Fruit fly (Drosophila melanogaster) whole organism, embryonic: ENCODE results near the gene Dpm2.

Source experiments
- Atf-2 ChIP-seq: fragments of 200-800 bp; sonication (Bioruptor generic); optimal IDR thresholded peaks from 2 replicates; lab custom pipeline; 2016; ENCODE audit warnings: missing biosample characterization, missing genetic modification characterization
- Atf6 ChIP-seq: fragments of 200-800 bp; sonication (Bioruptor generic); IDR thresholded peaks from 2 replicates; pipeline ENCODE4 v1.3.6; 2022; ENCODE audit warnings: missing biosample characterization, missing genetic modification characterization
- CG10321 ChIP-seq: fragments of 200-800 bp; sonication (Bioruptor generic); IDR thresholded peaks from 2 replicates; pipeline ENCODE4 v1.3.6; 2022; ENCODE audit warnings: missing biosample characterization, missing genetic modification characterization
- CG12071 ChIP-seq: fragments of 200-800 bp; sonication (Bioruptor generic); optimal IDR thresholded peaks from 3 replicates; lab custom pipeline; 2018; ENCODE audit warnings: missing biosample characterization, mild to moderate bottlenecking, missing genetic modification characterization
- CG12299 ChIP-seq: fragments of 200-800 bp; sonication (Bioruptor generic); optimal IDR thresholded peaks from 2 replicates; lab custom pipeline; 2018; ENCODE audit warnings: missing biosample characterization, mild to moderate bottlenecking, missing genetic modification characterization
- CG13296 ChIP-seq: fragments of 200-800 bp; sonication (Bioruptor generic); optimal IDR thresholded peaks from 3 replicates; lab custom pipeline; 2018; ENCODE audit warnings: missing biosample characterization, mild to moderate bottlenecking, missing genetic modification characterization
- CG13624 ChIP-seq: fragments of 200-800 bp; sonication (Bioruptor generic); optimal IDR thresholded peaks from 2 replicates; lab custom pipeline; 2016; ENCODE audit warnings: missing biosample characterization, missing genetic modification characterization
- CG14667 ChIP-seq: fragments of 200-800 bp; sonication (Bioruptor generic); IDR thresholded peaks from 2 replicates; pipeline ENCODE4 v1.3.6; 2022; ENCODE audit warnings: missing biosample characterization, missing genetic modification characterization
- CG15011 ChIP-seq: fragments of 200-800 bp; sonication (Bioruptor generic); optimal IDR thresholded peaks from 3 replicates; lab custom pipeline; 2018; ENCODE audit warnings: missing biosample characterization, mild to moderate bottlenecking, missing genetic modification characterization
- CG15601 ChIP-seq: fragments of 200-800 bp; sonication (Bioruptor generic); optimal IDR thresholded peaks from 3 replicates; lab custom pipeline; 2019; ENCODE audit warnings: missing biosample characterization, mild to moderate bottlenecking, missing genetic modification characterization, moderate library complexity
- CG1603 ChIP-seq: fragments of 200-800 bp; sonication (Bioruptor generic); optimal IDR thresholded peaks from 2 replicates; lab custom pipeline; 2019; ENCODE audit warnings: missing biosample characterization, mild to moderate bottlenecking, missing genetic modification characterization, moderate library complexity
- CG16863 ChIP-seq: fragments of 200-800 bp; sonication (Bioruptor generic); optimal IDR thresholded peaks from 3 replicates; lab custom pipeline; 2016; ENCODE audit warnings: missing biosample characterization, missing genetic modification characterization
- CG17186 ChIP-seq: fragments of 200-800 bp; sonication (Bioruptor generic); optimal IDR thresholded peaks from 3 replicates; lab custom pipeline; 2017; ENCODE audit warnings: missing biosample characterization, missing genetic modification reagents, missing genetic modification characterization
- CG2129 ChIP-seq: fragments of 200-800 bp; sonication (Bioruptor generic); IDR thresholded peaks from 2 replicates; pipeline ENCODE4 v1.3.6; 2022; ENCODE audit warnings: missing biosample characterization, missing genetic modification characterization; ENCODE audit not compliant: partially characterized antibody
- CG2678 ChIP-seq: fragments of 200-800 bp; sonication (Bioruptor generic); optimal IDR thresholded peaks from 3 replicates; lab custom pipeline; 2019; ENCODE audit warnings: missing biosample characterization, mild to moderate bottlenecking, missing genetic modification characterization, moderate library complexity
- CG3281 ChIP-seq: fragments of 200-800 bp; sonication (Bioruptor generic); optimal IDR thresholded peaks from 3 replicates; lab custom pipeline; 2017; ENCODE audit warnings: missing biosample characterization, mild to moderate bottlenecking, missing genetic modification characterization
- CG7745 ChIP-seq: fragments of 200-800 bp; sonication (Bioruptor generic); optimal IDR thresholded peaks from 2 replicates; lab custom pipeline; 2018; ENCODE audit warnings: missing biosample characterization, mild to moderate bottlenecking, missing genetic modification characterization, moderate library complexity
- CG7987 ChIP-seq: fragments of 200-800 bp; sonication (Bioruptor generic); optimal IDR thresholded peaks from 2 replicates; lab custom pipeline; 2018; ENCODE audit warnings: missing biosample characterization, mild to moderate bottlenecking, missing genetic modification characterization, moderate library complexity
- CG9609 ChIP-seq: fragments of 200-800 bp; sonication (Bioruptor generic); optimal IDR thresholded peaks from 3 replicates; lab custom pipeline; 2016; ENCODE audit warnings: missing biosample characterization, missing genetic modification characterization
- D19A ChIP-seq: fragments of 200-800 bp; optimal IDR thresholded peaks from 3 replicates; lab custom pipeline; 2019; ENCODE audit warnings: missing biosample characterization, mild to moderate bottlenecking, missing genetic modification characterization, moderate library complexity
- Dref ChIP-seq: fragments of 200-800 bp; sonication (Bioruptor generic); IDR thresholded peaks from 2 replicates; pipeline ENCODE4 v1.3.6; 2022; ENCODE audit warnings: missing biosample characterization, missing genetic modification characterization
- Max ChIP-seq: fragments of 200-800 bp; sonication (Bioruptor generic); optimal IDR thresholded peaks from 2 replicates; lab custom pipeline; 2016; ENCODE audit warnings: missing biosample characterization, mild to moderate bottlenecking, missing genetic modification characterization
- Neu2 ChIP-seq: fragments of 200-800 bp; sonication (Bioruptor generic); optimal IDR thresholded peaks from 3 replicates; lab custom pipeline; 2016; ENCODE audit warnings: missing biosample characterization, missing genetic modification characterization, borderline replicate concordance
- Taf1 ChIP-seq: fragments of 200-800 bp; sonication (Bioruptor generic); IDR thresholded peaks from 2 replicates; pipeline ENCODE4 v1.3.6; 2022; ENCODE audit warnings: missing biosample characterization, missing genetic modification characterization
- YL-1 ChIP-seq: fragments of 200-800 bp; sonication (Bioruptor generic); optimal IDR thresholded peaks from 3 replicates; lab custom pipeline; 2017; ENCODE audit warnings: missing biosample characterization, mild to moderate bottlenecking, missing genetic modification characterization
- amos ChIP-seq: fragments of 200-800 bp; sonication (Bioruptor generic); IDR thresholded peaks from 2 replicates; pipeline ENCODE4 v1.3.6; 2022; ENCODE audit warnings: missing biosample characterization, missing genetic modification characterization; ENCODE audit not compliant: partially characterized antibody
- bigmax ChIP-seq: fragments of 200-800 bp; sonication (Bioruptor generic); optimal IDR thresholded peaks from 2 replicates; lab custom pipeline; 2018; ENCODE audit warnings: missing biosample characterization, mild to moderate bottlenecking, missing genetic modification characterization
- cas ChIP-seq: fragments of 200-800 bp; sonication (Bioruptor generic); IDR thresholded peaks from 2 replicates; pipeline ENCODE4 v1.3.6; 2022; ENCODE audit warnings: missing biosample characterization, missing genetic modification characterization
- da ChIP-seq: fragments of 200-800 bp; sonication (Bioruptor generic); optimal IDR thresholded peaks from 2 replicates; lab custom pipeline; 2016; ENCODE audit warnings: missing biosample characterization, missing genetic modification characterization
- dmrt11E ChIP-seq: fragments of 200-800 bp; sonication (Bioruptor generic); optimal IDR thresholded peaks from 3 replicates; lab custom pipeline; 2018; ENCODE audit warnings: missing biosample characterization, mild to moderate bottlenecking, missing genetic modification characterization, moderate library complexity
- fd102C ChIP-seq: fragments of 200-800 bp; sonication (Bioruptor generic); optimal IDR thresholded peaks from 2 replicates; lab custom pipeline; 2018; ENCODE audit warnings: missing biosample characterization, mild to moderate bottlenecking, missing genetic modification characterization, moderate library complexity
- fd3F ChIP-seq: fragments of 200-800 bp; sonication (Bioruptor generic); optimal IDR thresholded peaks from 2 replicates; lab custom pipeline; 2018; ENCODE audit warnings: missing biosample characterization, mild to moderate bottlenecking, missing genetic modification characterization, moderate library complexity
- fd64A ChIP-seq: fragments of 200-800 bp; sonication (Bioruptor generic); optimal IDR thresholded peaks from 3 replicates; lab custom pipeline; 2018; ENCODE audit warnings: missing biosample characterization, mild to moderate bottlenecking, missing genetic modification characterization
- gce ChIP-seq: fragments of 200-800 bp; sonication (Bioruptor generic); IDR thresholded peaks from 3 replicates; pipeline ENCODE4 v1.3.6; 2022; ENCODE audit warnings: missing biosample characterization, missing genetic modification characterization
- gfzf ChIP-seq: fragments of 200-800 bp; sonication (Bioruptor generic); optimal IDR thresholded peaks from 2 replicates; lab custom pipeline; 2016; ENCODE audit warnings: missing biosample characterization, mild to moderate bottlenecking, missing genetic modification characterization, moderate library complexity
- grau ChIP-seq: fragments of 200-800 bp; optimal IDR thresholded peaks from 3 replicates; lab custom pipeline; 2019; ENCODE audit warnings: missing biosample characterization, mild to moderate bottlenecking, missing genetic modification characterization, moderate library complexity
- her ChIP-seq: fragments of 200-800 bp; sonication (Bioruptor generic); optimal IDR thresholded peaks from 2 replicates; lab custom pipeline; 2016; ENCODE audit warnings: missing biosample characterization, missing genetic modification characterization
- nom ChIP-seq: fragments of 200-800 bp; sonication (Bioruptor generic); optimal IDR thresholded peaks from 2 replicates; lab custom pipeline; 2017; ENCODE audit warnings: missing biosample characterization, missing genetic modification characterization, mild to moderate bottlenecking, moderate library complexity, missing genetic modification reagents
- peb ChIP-seq: fragments of 200-800 bp; sonication (Bioruptor generic); IDR thresholded peaks from 2 replicates; pipeline ENCODE4 v1.3.6; 2022; ENCODE audit warnings: missing biosample characterization, missing genetic modification characterization
- ro ChIP-seq: fragments of 200-800 bp; sonication (Bioruptor generic); IDR thresholded peaks from 2 replicates; pipeline ENCODE4 v1.3.6; 2022; ENCODE audit warnings: missing biosample characterization, missing genetic modification characterization
- salm ChIP-seq: fragments of 200-800 bp; sonication (Bioruptor generic); optimal IDR thresholded peaks from 2 replicates; lab custom pipeline; 2018; ENCODE audit warnings: missing biosample characterization, mild to moderate bottlenecking, missing genetic modification characterization
- sc ChIP-seq, 3 experiments: fragments of >200 bp in 2 of 3; fragments of 200-800 bp in 1 of 3; sonication (Bioruptor generic) in 1 of 3; optimal IDR thresholded peaks; 2 replicates in 2 of 3; 3 replicates in 1 of 3; lab custom pipeline; 2017; ENCODE audit warnings: mild to moderate bottlenecking in 1 of 3, missing biosample characterization in 1 of 3, missing genetic modification characterization in 1 of 3, missing genetic modification reagents in 1 of 3
- sob ChIP-seq: fragments of 200-800 bp; sonication (Bioruptor generic); IDR thresholded peaks from 2 replicates; pipeline ENCODE4 v1.3.6; 2022; ENCODE audit warnings: missing biosample characterization, missing genetic modification characterization
- trem ChIP-seq: fragments of 200-800 bp; optimal IDR thresholded peaks from 3 replicates; lab custom pipeline; 2019; ENCODE audit warnings: missing biosample characterization, mild to moderate bottlenecking, missing genetic modification characterization, moderate library complexity
- unc-4 ChIP-seq: fragments of 200-800 bp; sonication (Bioruptor generic); IDR thresholded peaks from 2 replicates; pipeline ENCODE4 v1.3.6; 2022; ENCODE audit warnings: missing biosample characterization, missing genetic modification characterization; ENCODE audit not compliant: partially characterized antibody
- wek ChIP-seq: fragments of 200-800 bp; sonication (Bioruptor generic); optimal IDR thresholded peaks from 3 replicates; lab custom pipeline; 2018; ENCODE audit warnings: missing biosample characterization, mild to moderate bottlenecking, missing genetic modification characterization, moderate library complexity
- yki ChIP-seq: fragments of >200 bp; optimal IDR thresholded peaks from 3 replicates; lab custom pipeline; 2018
- zen ChIP-seq: fragments of 200-800 bp; sonication (Bioruptor generic); optimal IDR thresholded peaks from 3 replicates; lab custom pipeline; 2018; ENCODE audit warnings: missing biosample characterization, mild to moderate bottlenecking, missing genetic modification characterization, moderate library complexity

Dpm2 gene

DNA sequence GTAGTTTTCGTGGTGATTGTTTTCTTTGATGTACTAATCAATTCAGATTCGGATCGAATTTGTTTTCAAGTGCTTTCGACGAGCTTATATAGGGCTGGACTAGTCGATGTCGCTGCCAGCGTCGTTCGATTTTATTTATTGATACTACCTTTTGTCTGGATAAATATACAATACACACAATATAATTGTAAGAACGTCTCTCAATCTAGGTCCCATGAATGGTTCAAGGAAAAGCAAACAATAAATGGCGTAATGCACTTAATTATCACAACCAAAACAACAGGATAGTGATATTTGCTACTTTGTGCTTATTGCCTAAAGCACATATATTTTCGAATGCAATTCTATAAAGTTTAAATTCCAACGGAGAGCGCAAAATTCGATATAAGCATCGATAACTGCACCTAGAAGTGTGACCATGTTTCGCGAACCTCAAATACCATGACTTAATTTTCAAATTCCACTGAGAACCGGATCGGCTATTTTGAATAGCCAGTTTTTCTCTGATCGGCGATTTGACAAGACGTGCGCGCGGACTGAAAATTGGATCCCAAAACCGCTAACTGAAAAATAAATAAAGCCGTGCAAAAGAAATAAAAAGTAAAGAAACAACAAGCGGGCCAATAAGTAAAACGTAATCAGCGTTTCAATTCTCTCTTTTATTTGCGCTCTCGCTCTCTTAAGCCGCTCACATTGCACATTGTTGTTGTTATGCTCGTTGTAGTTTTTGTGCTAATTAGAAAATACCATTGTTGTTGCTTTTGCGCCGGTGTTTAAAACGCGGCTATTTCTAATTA is 17.2 kb downstream of the Dpm2 start, which contains the start of the genes Drsl6 and kst (continued):
- TF ChIP-seq CG7745 (no peak), nom (GFP tag; lab: Kevin White, UChicago) (peak; percentile 78), gfzf (GFP tag; lab: Kevin White, UChicago) (peak; percentile 88), CG3281 (peak; percentile 14), CG14667 (GFP tag; lab: Robert Waterston, UW) (no peak), CG17186 (GFP tag; lab: Kevin White, UChicago) (peak; percentile 90), her (peak; percentile 9), fd102C (GFP tag; lab: Kevin White, UChicago) (no peak), cas (GFP tag; lab: Robert Waterston, UW) (no peak), Max (GFP tag; lab: Kevin White, UChicago) (no peak), ro (GFP tag; lab: Robert Waterston, UW) (no peak), CG1603 (tag; lab: Kevin White, UChicago) (peak; percentile 63), peb (GFP tag; lab: Robert Waterston, UW) (no peak), fd64A (GFP tag; lab: Kevin White, UChicago) (no peak), CG2678 (tag; lab: Kevin White, UChicago) (no peak), amos (GFP tag; lab: Robert Waterston, UW) (peak; percentile 60), sob (GFP tag; lab: Robert Waterston, UW) (peak; percentile 58; the same call in 1 of the 2 replicates), CG9609 (GFP tag; lab: Kevin White, UChicago) (no peak), CG15601 (tag; lab: Kevin White, UChicago) (peak; percentile 23), CG7987 (peak; percentile 30), CG12299 (tag; lab: Kevin White, UChicago) (no peak), YL-1 (GFP tag; lab: Kevin White, UChicago) (peak; percentile 19), fd3F (GFP tag; lab: Kevin White, UChicago) (no peak), dmrt11E (tag; lab: Kevin White, UChicago) (no peak), bigmax (GFP tag; lab: Kevin White, UChicago) (no peak), CG15011 (no peak), grau (tag; lab: Kevin White, UChicago) (peak; percentile 31), Taf1 (GFP tag; lab: Robert Waterston, UW) (no peak), wek (peak; percentile 30), unc-4 (peak; percentile 50), yki (lab: Kevin White, UChicago) (no peak), salm (tag; lab: Kevin White, UChicago) (no peak), zen (tag; lab: Kevin White, UChicago) (peak; percentile 56), CG12071 (GFP tag; lab: Kevin White, UChicago) (peak; percentile 1), CG13296 (GFP tag; lab: Kevin White, UChicago) (peak; percentile 38), trem (peak; percentile 6), Neu2 (GFP tag; lab: Kevin White, UChicago) (no peak), CG13624 (GFP tag; lab: Kevin White, UChicago) (peak; percentile 6), gce (GFP tag; lab: Robert Waterston, UW) (peak; percentile 37; the same call in 1 of the 3 replicates), Atf-2 (GFP tag; lab: Kevin White, UChicago) (no peak), D19A (tag; lab: Kevin White, UChicago) (no peak), Atf6 (GFP tag; lab: Robert Waterston, UW) (peak; percentile 37; the same call in 1 of the 2 replicates), CG10321 (0 out of 2 replicates have a peak, but pooled peaks have one; percentile 20), sc (optimal IDR thresholded peaks at IDR 0.05; lab: Kevin White, UChicago) (no peak), sc (GFP tag; optimal IDR thresholded peaks at IDR 0.05; lab: Kevin White, UChicago) (no peak), Dref (peak; percentile 75), da (GFP tag; lab: Kevin White, UChicago) (no peak), CG2129 (GFP tag; lab: Robert Waterston, UW) (no peak), CG16863 (peak; percentile 17)
